Worm (Caenorhabditis elegans) whole organism, midembryonic: ENCODE data around the gene F53H2.1.

ENCODE experiments used
- T22C8.4 ChIP-seq: fragments of 200-800 bp; sonication (Bioruptor generic); IDR thresholded peaks from 2 replicates; pipeline ENCODE4 v1.3.6; 2022; ENCODE audit warnings: missing genetic modification characterization, missing compliant biosample characterization
- flt-1 ChIP-seq: fragments of 200-800 bp; sonication (Bioruptor generic); IDR thresholded peaks from 2 replicates; pipeline ENCODE4 v1.3.6; 2022; ENCODE audit warnings: missing genetic modification characterization, missing compliant biosample characterization

DNA sequence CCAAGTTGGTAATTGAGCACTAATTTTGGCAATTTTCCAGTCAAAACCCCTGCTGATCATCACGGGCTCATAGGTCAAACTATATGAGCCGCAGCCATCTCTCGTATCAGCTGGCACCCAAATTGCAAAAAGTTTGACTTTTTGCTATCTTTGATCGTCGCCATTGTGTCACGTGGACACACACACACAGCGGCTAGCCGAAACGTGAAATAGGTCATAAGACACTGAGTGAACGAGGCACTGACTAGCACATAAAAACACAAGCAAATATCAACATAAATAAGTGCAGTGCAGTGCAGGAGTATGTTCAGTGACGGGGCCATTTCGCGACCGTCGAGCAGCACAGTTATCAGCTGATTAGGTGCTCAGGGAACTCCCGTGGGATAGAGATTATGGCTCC lies 31.3 kb downstream of the F53H2.1 start:
- TF ChIP-seq T22C8.4 (GFP tag; lab: Robert Waterston, UW) (no peak), flt-1 (GFP tag; lab: Robert Waterston, UW) (no peak)
